Fruit fly (Drosophila melanogaster): ENCODE measurements around the gene Arglu1.
A peak's percentile ranks its signal among the peaks of the same experiment; 100 is the strongest.

Arglu1 gene

dm6 chr2L:9894871-9895364 lies 43.0 kb downstream of the Arglu1 start, which contains the start of gene Bka (continued):
- no peak for TF ChIP-seq cas (GFP tag; IDR thresholded peaks at IDR 0.05)
- TF ChIP-seq CG4820 (GFP tag; optimal IDR thresholded peaks at IDR 0.05), result no peak
- TF ChIP-seq D19B (GFP tag; optimal IDR thresholded peaks at IDR 0.05), result no peak
- TF ChIP-seq ci (GFP tag; IDR thresholded peaks at IDR 0.05), result peak; percentile 76
- TF ChIP-seq CG1792 (GFP tag; optimal IDR thresholded peaks at IDR 0.05), result no peak
- no peak for TF ChIP-seq mam (GFP tag; optimal IDR thresholded peaks at IDR 0.05)
- TF ChIP-seq CG18619 (GFP tag; optimal IDR thresholded peaks at IDR 0.05), result peak; percentile 62
- peak; percentile 68 for TF ChIP-seq Dp (GFP tag; optimal IDR thresholded peaks at IDR 0.05)
- no peak for TF ChIP-seq maf-S (GFP tag; optimal IDR thresholded peaks at IDR 0.05)
- TF ChIP-seq fru (optimal IDR thresholded peaks at IDR 0.05), result no peak
- no peak for TF ChIP-seq slp2 (GFP tag; optimal IDR thresholded peaks at IDR 0.05)
- TF ChIP-seq MESR4 (GFP tag; optimal IDR thresholded peaks at IDR 0.05), result peak; percentile 96
- no peak for TF ChIP-seq CG14441 (GFP tag; IDR thresholded peaks at IDR 0.05)
- TF ChIP-seq so (GFP tag; IDR thresholded peaks at IDR 0.05), result no peak
- no peak for TF ChIP-seq z (GFP tag; IDR thresholded peaks at IDR 0.05)
- TF ChIP-seq Hand (GFP tag; optimal IDR thresholded peaks at IDR 0.05), result peak; percentile 56
- peak; percentile 20 for TF ChIP-seq CG15479 (GFP tag; optimal IDR thresholded peaks at IDR 0.05)
- no peak for TF ChIP-seq CG8765 (GFP tag; IDR thresholded peaks at IDR 0.05)
- no peak for TF ChIP-seq CG18764 (GFP tag; optimal IDR thresholded peaks at IDR 0.05)
- TF ChIP-seq salm (tag; optimal IDR thresholded peaks at IDR 0.05), result no peak
- TF ChIP-seq yki (optimal IDR thresholded peaks at IDR 0.05), result no peak
- no peak for TF ChIP-seq CG8478 (optimal IDR thresholded peaks at IDR 0.05)
- TF ChIP-seq kah (GFP tag; optimal IDR thresholded peaks at IDR 0.05), result peak; percentile 45
- TF ChIP-seq CG14667 (GFP tag; IDR thresholded peaks at IDR 0.05), result no peak
- peak; percentile 91 for TF ChIP-seq CG14710 (tag; optimal IDR thresholded peaks at IDR 0.05)
- TF ChIP-seq Spps (tag; optimal IDR thresholded peaks at IDR 0.05), result peak; percentile 34
- TF ChIP-seq sc (optimal IDR thresholded peaks at IDR 0.05), result no peak
- TF ChIP-seq sc (GFP tag; optimal IDR thresholded peaks at IDR 0.05), result peak; percentile 43
- no peak for TF ChIP-seq toy (GFP tag; IDR thresholded peaks at IDR 0.05)
- peak; percentile 79 for TF ChIP-seq sens (GFP tag)
- TF ChIP-seq Sin3A (optimal IDR thresholded peaks at IDR 0.05), result peak; percentile 77
- no peak for TF ChIP-seq CG17912 (GFP tag; optimal IDR thresholded peaks at IDR 0.05)
- TF ChIP-seq CG3281 (GFP tag; optimal IDR thresholded peaks at IDR 0.05), result peak; percentile 70
- no peak for TF ChIP-seq CkIIα-i1 (GFP tag; IDR thresholded peaks at IDR 0.05)
- TF ChIP-seq CG6689 (GFP tag; IDR thresholded peaks at IDR 0.05), result no peak
- no peak for TF ChIP-seq Dip2 (GFP tag; IDR thresholded peaks at IDR 0.05)
- no peak for TF ChIP-seq CG12071 (GFP tag; optimal IDR thresholded peaks at IDR 0.05)
- no peak for TF ChIP-seq CG14014 (GFP tag; IDR thresholded peaks at IDR 0.05)
- peak; percentile 7 for TF ChIP-seq az2 (GFP tag; optimal IDR thresholded peaks at IDR 0.05)
- no peak for TF ChIP-seq Hr39 (optimal IDR thresholded peaks at IDR 0.05)
- TF ChIP-seq CG8089 (GFP tag; optimal IDR thresholded peaks at IDR 0.05), result no peak
- peak; percentile 99 for TF ChIP-seq CG2129 (GFP tag; IDR thresholded peaks at IDR 0.05; ENCODE audit: partially characterized antibody)
- peak; percentile 54 for TF ChIP-seq cwo (GFP tag; optimal IDR thresholded peaks at IDR 0.05)
- peak; percentile 91 for TF ChIP-seq dm (GFP tag; optimal IDR thresholded peaks at IDR 0.05)
- peak; percentile 60 for TF ChIP-seq D19A (tag; optimal IDR thresholded peaks at IDR 0.05)
- TF ChIP-seq gsb (GFP tag; IDR thresholded peaks at IDR 0.05), result no peak
- TF ChIP-seq Rfx (GFP tag; IDR thresholded peaks at IDR 0.05), result peak; percentile 41
- TF ChIP-seq zfh2 (GFP tag; optimal IDR thresholded peaks at IDR 0.05), result no peak
- no peak for TF ChIP-seq CG6854 (GFP tag; optimal IDR thresholded peaks at IDR 0.05)
- peak; percentile 94 for TF ChIP-seq mld (GFP tag; IDR thresholded peaks at IDR 0.05; ENCODE audit: partially characterized antibody)
- no peak for TF ChIP-seq crol (GFP tag; IDR thresholded peaks at IDR 0.05)
- TF ChIP-seq sna (GFP tag; IDR thresholded peaks at IDR 0.05; ENCODE audit: partially characterized antibody), result peak; percentile 99
- no peak for TF ChIP-seq ab (GFP tag; optimal IDR thresholded peaks at IDR 0.05)
- no peak for TF ChIP-seq Taf1 (GFP tag; IDR thresholded peaks at IDR 0.05)
- no peak for TF ChIP-seq Kr (GFP tag; optimal IDR thresholded peaks at IDR 0.05)
